ENCODE assay signal across 3 fruit fly cellular contexts in genomic region chr3L:20199569-20200247, dm6.
A peak's percentile ranks its signal among the peaks of the same experiment; 100 is the strongest.
TF ChIP-seq lines count a peak whose summit lies in the region.

CG42833 (plus strand) TSS chr3L:20200093.

- peak; percentile 24 for TF ChIP-seq CTCF in whole organism, embryonic (GFP tag; optimal IDR thresholded peaks at IDR 0.05; lab: Kevin White, UChicago)

TF ChIP-seq in whole organism, adult, 20 proteins besides CTCF, POLR2A, EP300 and RAD21:
- TF ChIP-seq CG12768 (GFP tag; optimal IDR thresholded peaks at IDR 0.05; lab: Kevin White, UChicago) (no peak), kay (GFP tag; lab: Kevin White, UChicago; ENCODE audit: borderline replicate concordance) (peak; percentile 93)

TF ChIP-seq in whole organism, embryonic, 481 proteins besides CTCF, POLR2A, EP300 and RAD21:
- TF ChIP-seq grn (GFP tag; optimal IDR thresholded peaks at IDR 0.05; lab: Kevin White, UChicago) (peak; percentile 88), fru (optimal IDR thresholded peaks at IDR 0.05; lab: Kevin White, UChicago) (no peak), chinmo (GFP tag; IDR thresholded peaks at IDR 0.05; lab: Robert Waterston, UW; ENCODE audit: partially characterized antibody) (0 out of 4 replicates have a peak, but pooled peaks have one; percentile 7), ranshi (GFP tag; IDR thresholded peaks at IDR 0.05; lab: Robert Waterston, UW) (no peak), chn (GFP tag; optimal IDR thresholded peaks at IDR 0.05; lab: Kevin White, UChicago) (no peak), sens (GFP tag; lab: Kevin White, UChicago) (peak; percentile 24), Mad (GFP tag; optimal IDR thresholded peaks at IDR 0.05; lab: Kevin White, UChicago) (no peak), BEAF-32 (GFP tag; optimal IDR thresholded peaks at IDR 0.05; lab: Kevin White, UChicago) (no peak), mirr (GFP tag; optimal IDR thresholded peaks at IDR 0.05; lab: Kevin White, UChicago) (peak; percentile 92), Deaf1 (tag; optimal IDR thresholded peaks at IDR 0.05; lab: Kevin White, UChicago) (no peak), sqz (GFP tag; optimal IDR thresholded peaks at IDR 0.05; lab: Kevin White, UChicago) (no peak), CG6272 (GFP tag; IDR thresholded peaks at IDR 0.05; lab: Robert Waterston, UW) (no peak), HLH3B (GFP tag; IDR thresholded peaks at IDR 0.05; lab: Robert Waterston, UW) (no peak), lbe (GFP tag; optimal IDR thresholded peaks at IDR 0.05; lab: Kevin White, UChicago) (no peak), Lhr (GFP tag; optimal IDR thresholded peaks at IDR 0.05; lab: Kevin White, UChicago) (no peak), Dbx (GFP tag; IDR thresholded peaks at IDR 0.05; lab: Robert Waterston, UW) (no peak), CG18764 (GFP tag; optimal IDR thresholded peaks at IDR 0.05; lab: Kevin White, UChicago) (no peak), croc (GFP tag; conservative IDR thresholded peaks at IDR 0.05; lab: Robert Waterston, UW) (no peak), CG34376 (GFP tag; optimal IDR thresholded peaks at IDR 0.05; lab: Kevin White, UChicago) (peak; percentile 25), cwo (GFP tag; optimal IDR thresholded peaks at IDR 0.05; lab: Kevin White, UChicago) (peak; percentile 38), ase (GFP tag; IDR thresholded peaks at IDR 0.05; lab: Robert Waterston, UW) (no peak), unpg (GFP tag; optimal IDR thresholded peaks at IDR 0.05; lab: Kevin White, UChicago) (no peak), PHDP (tag; optimal IDR thresholded peaks at IDR 0.05; lab: Kevin White, UChicago) (no peak), corto (GFP tag; optimal IDR thresholded peaks at IDR 0.05; lab: Kevin White, UChicago) (no peak), CG11723 (GFP tag; optimal IDR thresholded peaks at IDR 0.05; lab: Kevin White, UChicago) (no peak), exex (tag; optimal IDR thresholded peaks at IDR 0.05; lab: Kevin White, UChicago) (peak; percentile 83), CG15601 (tag; optimal IDR thresholded peaks at IDR 0.05; lab: Kevin White, UChicago) (no peak), Hr39 (optimal IDR thresholded peaks at IDR 0.05; lab: Kevin White, UChicago) (no peak), Pdp1 (GFP tag; optimal IDR thresholded peaks at IDR 0.05; lab: Kevin White, UChicago) (peak in 1 of 2 experiments; percentile 33), CG32772 (GFP tag; IDR thresholded peaks at IDR 0.05; lab: Robert Waterston, UW) (no peak), Bgb (GFP tag; IDR thresholded peaks at IDR 0.05; lab: Robert Waterston, UW; ENCODE audit: partially characterized antibody) (0 out of 2 replicates have a peak, but pooled peaks have one; percentile 5), CG10654 (GFP tag; optimal IDR thresholded peaks at IDR 0.05; lab: Kevin White, UChicago) (no peak)

TF ChIP-seq in whole organism, wandering third instar larva, 38 proteins besides CTCF, POLR2A, EP300 and RAD21:
- TF ChIP-seq CrebA (GFP tag; optimal IDR thresholded peaks at IDR 0.05; lab: Kevin White, UChicago; ENCODE audit: borderline replicate concordance): peak; percentile 3
- TF ChIP-seq brk (GFP tag; optimal IDR thresholded peaks at IDR 0.05; lab: Kevin White, UChicago): peak; percentile 26
- TF ChIP-seq Vsx2 (GFP tag; optimal IDR thresholded peaks at IDR 0.05; lab: Kevin White, UChicago; ENCODE audit: partially characterized antibody): no peak
- peak; percentile 51 for TF ChIP-seq Myc (optimal IDR thresholded peaks at IDR 0.05; lab: Kevin White, UChicago)
- peak; percentile 36 for TF ChIP-seq sage (GFP tag; optimal IDR thresholded peaks at IDR 0.05; lab: Kevin White, UChicago)
